Worm (Caenorhabditis elegans): ENCODE results near the gene F40G9.7.

- TF ChIP-seq med-1 (GFP tag; optimal IDR thresholded peaks at IDR 0.05; ENCODE audit: insufficient read depth) (no peak), tab-1 (GFP tag; IDR thresholded peaks at IDR 0.05) (no peak)
These were observed 17.6 kb downstream of the F40G9.7 start for ce11 chrIII:183072-183471.

Measured in whole organism, midembryonic.